Fruit fly (Drosophila melanogaster) whole organism, embryonic: Measurements from ENCODE around the gene Mrm2.

Experiments used
- CG12299 ChIP-seq: fragments of 200-800 bp; sonication (Bioruptor generic); optimal IDR thresholded peaks from 2 replicates; lab custom pipeline; 2018; ENCODE audit warnings: missing biosample characterization, mild to moderate bottlenecking, missing genetic modification characterization
- CG12769 ChIP-seq: fragments of 200-800 bp; sonication (Bioruptor generic); optimal IDR thresholded peaks from 2 replicates; lab custom pipeline; 2019; ENCODE audit warnings: missing biosample characterization, mild to moderate bottlenecking, missing genetic modification characterization, moderate library complexity
- CG13624 ChIP-seq: fragments of 200-800 bp; sonication (Bioruptor generic); optimal IDR thresholded peaks from 2 replicates; lab custom pipeline; 2016; ENCODE audit warnings: missing biosample characterization, missing genetic modification characterization
- CG13894 ChIP-seq: fragments of 200-800 bp; sonication (Bioruptor generic); optimal IDR thresholded peaks from 3 replicates; lab custom pipeline; 2018; ENCODE audit warnings: missing biosample characterization, mild to moderate bottlenecking, missing genetic modification characterization, moderate library complexity
- CG14014 ChIP-seq: fragments of 200-800 bp; sonication (Bioruptor generic); IDR thresholded peaks from 2 replicates; pipeline ENCODE4 v1.3.6; 2022; ENCODE audit warnings: missing biosample characterization, missing genetic modification characterization
- CG15514 ChIP-seq: fragments of 200-800 bp; sonication (Bioruptor generic); optimal IDR thresholded peaks from 3 replicates; lab custom pipeline; 2017; ENCODE audit warnings: missing biosample characterization, missing genetic modification characterization, mild to moderate bottlenecking, moderate library complexity, missing genetic modification reagents
- CG1602 ChIP-seq: fragments of 200-800 bp; sonication (Bioruptor generic); optimal IDR thresholded peaks from 3 replicates; lab custom pipeline; 2016; ENCODE audit warnings: missing biosample characterization, missing genetic modification characterization
- CG2875 ChIP-seq: fragments of 200-800 bp; sonication (Bioruptor generic); optimal IDR thresholded peaks from 2 replicates; lab custom pipeline; 2017; ENCODE audit warnings: missing biosample characterization, mild to moderate bottlenecking, missing genetic modification characterization, missing genetic modification reagents
- CG2889 ChIP-seq: fragments of 200-800 bp; sonication (Bioruptor generic); IDR thresholded peaks from 3 replicates; pipeline ENCODE4 v1.3.6; 2022; ENCODE audit warnings: missing biosample characterization, missing genetic modification characterization
- CG31441 ChIP-seq: fragments of 200-800 bp; sonication (Bioruptor generic); IDR thresholded peaks from 2 replicates; pipeline ENCODE4 v1.3.6; 2022; ENCODE audit warnings: missing biosample characterization, missing genetic modification characterization
- CG34376 ChIP-seq: fragments of 200-800 bp; sonication (Bioruptor generic); optimal IDR thresholded peaks from 2 replicates; lab custom pipeline; 2018; ENCODE audit warnings: missing biosample characterization, mild to moderate bottlenecking, missing genetic modification characterization
- CG42726 ChIP-seq: fragments of 200-800 bp; sonication (Bioruptor generic); IDR thresholded peaks from 2 replicates; pipeline ENCODE4 v1.3.6; 2022; ENCODE audit warnings: missing biosample characterization, missing genetic modification characterization; ENCODE audit not compliant: partially characterized antibody
- CG43689 ChIP-seq: fragments of 200-800 bp; sonication (Bioruptor generic); IDR thresholded peaks from 2 replicates; pipeline ENCODE4 v1.3.6; 2022; ENCODE audit warnings: missing biosample characterization, missing genetic modification characterization
- CG6813 ChIP-seq: fragments of 200-800 bp; sonication (Bioruptor generic); optimal IDR thresholded peaks from 2 replicates; lab custom pipeline; 2017; ENCODE audit warnings: missing biosample characterization, missing genetic modification characterization, mild to moderate bottlenecking, moderate library complexity, missing genetic modification reagents
- CG7556 ChIP-seq: fragments of 200-800 bp; sonication (Bioruptor generic); optimal IDR thresholded peaks from 2 replicates; lab custom pipeline; 2017; ENCODE audit warnings: missing biosample characterization, mild to moderate bottlenecking, missing genetic modification characterization
- CG8281 ChIP-seq: fragments of 200-800 bp; sonication (Bioruptor generic); optimal IDR thresholded peaks from 2 replicates; lab custom pipeline; 2018; ENCODE audit warnings: missing biosample characterization, mild to moderate bottlenecking, missing genetic modification characterization, moderate library complexity
- CG8290 ChIP-seq, 3 experiments: fragments of 200-800 bp; sonication (Bioruptor generic); optimal IDR thresholded peaks; 2 replicates each; lab custom pipeline; 2016 to 2019; ENCODE audit warnings: missing biosample characterization in 3 of 3, missing genetic modification characterization in 3 of 3, mild to moderate bottlenecking in 2 of 3, moderate library complexity in 1 of 3
- CG8388 ChIP-seq: fragments of 200-800 bp; sonication (Bioruptor generic); optimal IDR thresholded peaks from 2 replicates; lab custom pipeline; 2019; ENCODE audit warnings: missing biosample characterization, mild to moderate bottlenecking, missing genetic modification characterization, moderate library complexity
- CG9932 ChIP-seq: fragments of 200-800 bp; sonication (Bioruptor generic); IDR thresholded peaks from 2 replicates; pipeline ENCODE4 v1.3.6; 2022; ENCODE audit warnings: missing biosample characterization, missing genetic modification characterization
- CHES-1-like ChIP-seq: fragments of 200-800 bp; sonication (Bioruptor generic); optimal IDR thresholded peaks from 2 replicates; lab custom pipeline; 2016; ENCODE audit warnings: missing biosample characterization, missing genetic modification characterization
- CkIIα-i1 ChIP-seq: fragments of 200-800 bp; sonication (Bioruptor generic); IDR thresholded peaks from 2 replicates; pipeline ENCODE4 v1.3.6; 2022; ENCODE audit warnings: missing biosample characterization, missing genetic modification characterization
- D19B ChIP-seq: fragments of 200-800 bp; sonication (Bioruptor generic); optimal IDR thresholded peaks from 2 replicates; lab custom pipeline; 2017; ENCODE audit warnings: missing biosample characterization, mild to moderate bottlenecking, missing genetic modification characterization
- Dbx ChIP-seq: fragments of 200-800 bp; sonication (Bioruptor generic); IDR thresholded peaks from 3 replicates; pipeline ENCODE4 v1.3.6; 2022; ENCODE audit warnings: missing biosample characterization, missing genetic modification characterization
- Dip2 ChIP-seq: fragments of 200-800 bp; sonication (Bioruptor generic); IDR thresholded peaks from 2 replicates; pipeline ENCODE4 v1.3.6; 2022; ENCODE audit warnings: missing biosample characterization, missing genetic modification characterization
- Dll ChIP-seq: fragments of 200-800 bp; sonication (Bioruptor generic); IDR thresholded peaks from 4 replicates; pipeline ENCODE4 v1.3.6; 2022; ENCODE audit warnings: missing biosample characterization, missing genetic modification characterization; ENCODE audit not compliant: partially characterized antibody
- E2f1 ChIP-seq: fragments of 200-800 bp; sonication (Bioruptor generic); IDR thresholded peaks from 2 replicates; pipeline ENCODE4 v1.3.6; 2022; ENCODE audit warnings: missing biosample characterization, missing genetic modification characterization
- H15 ChIP-seq: fragments of 200-800 bp; sonication (Bioruptor generic); IDR thresholded peaks from 3 replicates; pipeline ENCODE4 v1.3.6; 2022; ENCODE audit warnings: missing biosample characterization, missing genetic modification characterization
- HmgZ ChIP-seq: fragments of 200-800 bp; sonication (Bioruptor generic); optimal IDR thresholded peaks from 2 replicates; lab custom pipeline; 2018; ENCODE audit warnings: missing biosample characterization, mild to moderate bottlenecking, missing genetic modification characterization
- Hr51 ChIP-seq, 2 experiments: fragments of 200-800 bp; sonication (Bioruptor generic); optimal IDR thresholded peaks; 2 replicates in 1 of 2; 3 replicates in 1 of 2; lab custom pipeline; 2016 to 2018; ENCODE audit warnings: missing biosample characterization in 2 of 2, missing genetic modification characterization in 2 of 2, mild to moderate bottlenecking in 1 of 2, moderate library complexity in 1 of 2
- Hsf ChIP-seq: fragments of 200-800 bp; sonication (Bioruptor generic); optimal IDR thresholded peaks from 3 replicates; lab custom pipeline; 2016; ENCODE audit warnings: missing biosample characterization, missing genetic modification characterization
- Kr ChIP-seq: fragments of 200-800 bp; sonication (Bioruptor generic); optimal IDR thresholded peaks from 2 replicates; lab custom pipeline; 2017; ENCODE audit warnings: missing biosample characterization, mild to moderate bottlenecking, missing genetic modification characterization
- Meics ChIP-seq: fragments of 200-800 bp; sonication (Bioruptor generic); optimal IDR thresholded peaks from 2 replicates; lab custom pipeline; 2017; ENCODE audit warnings: missing biosample characterization, mild to moderate bottlenecking, missing genetic modification characterization
- Mes4 ChIP-seq: fragments of 200-800 bp; sonication (Bioruptor generic); optimal IDR thresholded peaks from 2 replicates; lab custom pipeline; 2016; ENCODE audit warnings: missing biosample characterization, missing genetic modification characterization
- Mrtf ChIP-seq: fragments of 200-800 bp; sonication (Bioruptor generic); IDR thresholded peaks from 3 replicates; pipeline ENCODE4 v1.3.6; 2022; ENCODE audit warnings: missing biosample characterization, missing genetic modification characterization
- Oaz ChIP-seq: fragments of 200-800 bp; sonication (Bioruptor generic); IDR thresholded peaks from 2 replicates; pipeline ENCODE4 v1.3.6; 2022; ENCODE audit warnings: missing biosample characterization, missing genetic modification characterization
- cg ChIP-seq: fragments of 200-800 bp; sonication (Bioruptor generic); optimal IDR thresholded peaks from 3 replicates; lab custom pipeline; 2019; ENCODE audit warnings: missing biosample characterization, mild to moderate bottlenecking, missing genetic modification characterization, moderate library complexity
- chm ChIP-seq: fragments of 200-800 bp; sonication (Bioruptor generic); IDR thresholded peaks from 2 replicates; pipeline ENCODE4 v1.3.6; 2022; ENCODE audit warnings: missing biosample characterization, missing genetic modification characterization
- dmrt99B ChIP-seq: fragments of 200-800 bp; sonication (Bioruptor generic); optimal IDR thresholded peaks from 2 replicates; lab custom pipeline; 2018; ENCODE audit warnings: missing biosample characterization, mild to moderate bottlenecking, missing genetic modification characterization, moderate library complexity
- eve ChIP-seq, 2 experiments: fragments of >200 bp; optimal IDR thresholded peaks; 2 replicates each; lab custom pipeline; 2017; ENCODE audit warnings: missing biosample characterization in 2 of 2, missing genetic modification characterization in 2 of 2
- fd3F ChIP-seq: fragments of 200-800 bp; sonication (Bioruptor generic); optimal IDR thresholded peaks from 2 replicates; lab custom pipeline; 2018; ENCODE audit warnings: missing biosample characterization, mild to moderate bottlenecking, missing genetic modification characterization, moderate library complexity
- fu2 ChIP-seq: fragments of 200-800 bp; sonication (Bioruptor generic); optimal IDR thresholded peaks from 2 replicates; lab custom pipeline; 2016; ENCODE audit warnings: missing biosample characterization, missing genetic modification characterization
- jumu ChIP-seq: fragments of 200-800 bp; sonication (Bioruptor generic); optimal IDR thresholded peaks from 3 replicates; lab custom pipeline; 2016; ENCODE audit warnings: missing biosample characterization, missing genetic modification characterization
- lmd ChIP-seq: fragments of 200-800 bp; sonication (Bioruptor generic); IDR thresholded peaks from 2 replicates; pipeline ENCODE4 v1.3.6; 2022; ENCODE audit warnings: missing biosample characterization, missing genetic modification characterization
- mam ChIP-seq: fragments of 200-800 bp; sonication (Bioruptor generic); optimal IDR thresholded peaks from 3 replicates; lab custom pipeline; 2016; ENCODE audit warnings: missing biosample characterization, missing genetic modification characterization
- ro ChIP-seq: fragments of 200-800 bp; sonication (Bioruptor generic); IDR thresholded peaks from 2 replicates; pipeline ENCODE4 v1.3.6; 2022; ENCODE audit warnings: missing biosample characterization, missing genetic modification characterization
- row ChIP-seq: fragments of 200-800 bp; sonication (Bioruptor generic); IDR thresholded peaks from 3 replicates; pipeline ENCODE4 v1.3.6; 2022; ENCODE audit warnings: missing biosample characterization, missing genetic modification characterization
- sens-2 ChIP-seq: fragments of 200-800 bp; sonication (Bioruptor generic); IDR thresholded peaks from 2 replicates; pipeline ENCODE4 v1.3.6; 2022; ENCODE audit warnings: missing biosample characterization, missing genetic modification characterization
- zf30C ChIP-seq: fragments of 200-800 bp; sonication (Bioruptor generic); optimal IDR thresholded peaks from 3 replicates; lab custom pipeline; 2018; ENCODE audit warnings: missing biosample characterization, mild to moderate bottlenecking, missing genetic modification characterization

The Mrm2 gene

dm6 chr3R:19875118-19875887 lies 13.9 kb downstream of the Mrm2 start, which contains the start of gene Mrp5:
Mrp5 (minus strand) TSS chr3R:19875678.
- TF ChIP-seq D19B (no peak), CG8388 (peak; percentile 98), fu2 (GFP tag; lab: Kevin White, UChicago) (no peak), CG6813 (GFP tag; lab: Kevin White, UChicago) (peak; percentile 35), CG8281 (no peak), CG34376 (peak; percentile 45), HmgZ (tag; lab: Kevin White, UChicago) (no peak), Meics (GFP tag; lab: Kevin White, UChicago) (peak; percentile 59), CG2875 (GFP tag; lab: Kevin White, UChicago) (no peak), Dll (GFP tag; lab: Robert Waterston, UW) (0 out of 4 replicates have a peak, but pooled peaks have one; percentile 18), CG43689 (GFP tag; lab: Robert Waterston, UW) (peak; percentile 50; the same call in 1 of the 2 replicates), jumu (GFP tag; lab: Kevin White, UChicago) (no peak), CG2889 (GFP tag; lab: Robert Waterston, UW) (no peak), Oaz (GFP tag; lab: Robert Waterston, UW) (peak; percentile 18; the same call in 1 of the 2 replicates), CG15514 (GFP tag; lab: Kevin White, UChicago) (peak; percentile 32), Kr (peak; percentile 68), CG12769 (tag; lab: Kevin White, UChicago) (peak; percentile 28), sens-2 (GFP tag; lab: Robert Waterston, UW) (0 out of 2 replicates have a peak, but pooled peaks have one; percentile 34), mam (GFP tag; lab: Kevin White, UChicago) (peak; percentile 15), CG13624 (GFP tag; lab: Kevin White, UChicago) (peak; percentile 17), CG9932 (GFP tag; lab: Robert Waterston, UW) (no peak; the same call in 1 of the 2 replicates), CG1602 (GFP tag; lab: Kevin White, UChicago) (peak; percentile 37), CHES-1-like (GFP tag; lab: Kevin White, UChicago) (no peak), CkIIα-i1 (GFP tag; lab: Robert Waterston, UW) (no peak), E2f1 (GFP tag; lab: Robert Waterston, UW) (peak; percentile 62), fd3F (GFP tag; lab: Kevin White, UChicago) (peak; percentile 9), CG13894 (no peak), CG14014 (GFP tag; lab: Robert Waterston, UW) (peak; percentile 53; the same call in 1 of the 2 replicates), zf30C (GFP tag; lab: Kevin White, UChicago) (no peak), CG12299 (tag; lab: Kevin White, UChicago) (no peak), Dbx (GFP tag; lab: Robert Waterston, UW) (peak; percentile 46; the same call in 1 of the 3 replicates), lmd (GFP tag; lab: Robert Waterston, UW) (peak; percentile 65), H15 (GFP tag; lab: Robert Waterston, UW) (peak; percentile 51; the same call in 1 of the 3 replicates), CG31441 (GFP tag; lab: Robert Waterston, UW) (peak; percentile 39), Mes4 (GFP tag; lab: Kevin White, UChicago) (no peak), CG42726 (GFP tag; lab: Robert Waterston, UW) (0 out of 2 replicates have a peak, but pooled peaks have one; percentile 7), dmrt99B (peak; percentile 45), cg (peak; percentile 78), chm (0 out of 2 replicates have a peak, but pooled peaks have one; percentile 51), Dip2 (GFP tag; lab: Robert Waterston, UW) (no peak), CG7556 (GFP tag; lab: Kevin White, UChicago) (peak; percentile 42), Hr51 (GFP tag; optimal IDR thresholded peaks at IDR 0.05; lab: Kevin White, UChicago) (peak in 1 of 2 experiments; percentile 40), Hsf (GFP tag; lab: Kevin White, UChicago) (peak; percentile 7), CG8290 (GFP tag; optimal IDR thresholded peaks at IDR 0.05; lab: Kevin White, UChicago) (no peak), CG8290 (tag; optimal IDR thresholded peaks at IDR 0.05; lab: Kevin White, UChicago) (peak in 1 of 2 experiments; percentile 20), row (GFP tag; lab: Robert Waterston, UW) (peak; percentile 89), eve (GFP tag; optimal IDR thresholded peaks at IDR 0.05; lab: Kevin White, UChicago) (no peak), ro (GFP tag; lab: Robert Waterston, UW) (no peak), Mrtf (peak; percentile 36; the same call in 2 of the 3 replicates)
